Worm (Caenorhabditis elegans): Measurements from ENCODE around the gene ZK945.6.

Gene ZK945.6

ce11 chrII:10073986-10074385 is 32.8 kb downstream of the ZK945.6 start:
- no peak for TF ChIP-seq gmeb-2 (tag; optimal IDR thresholded peaks at IDR 0.05)
- TF ChIP-seq ceh-14 (tag; optimal IDR thresholded peaks at IDR 0.05): no peak
- TF ChIP-seq ceh-48 (tag; optimal IDR thresholded peaks at IDR 0.05): no peak
- TF ChIP-seq ceh-2 (tag; optimal IDR thresholded peaks at IDR 0.05): no peak
- no peak for TF ChIP-seq Y22D7AL.16 (tag; optimal IDR thresholded peaks at IDR 0.05)
- no peak for TF ChIP-seq sdc-2 (tag; optimal IDR thresholded peaks at IDR 0.05)
- TF ChIP-seq sox-2 (GFP tag; IDR thresholded peaks at IDR 0.05): no peak
- TF ChIP-seq unc-42 (tag; optimal IDR thresholded peaks at IDR 0.05): no peak
- no peak for TF ChIP-seq dve-1 (tag; optimal IDR thresholded peaks at IDR 0.05)
- no peak for TF ChIP-seq mec-3 (tag; optimal IDR thresholded peaks at IDR 0.05; ENCODE audit: borderline replicate concordance)
- TF ChIP-seq ceh-45 (GFP tag; IDR thresholded peaks at IDR 0.05): no peak
- no peak for TF ChIP-seq pax-1 (tag; optimal IDR thresholded peaks at IDR 0.05)

ce11 chrII:10067817-10068216 is 39.0 kb downstream of the ZK945.6 start, which contains the start of gene die-1:
Gene die-1, minus strand, starts transcription at chrII:10067917.
- no peak for TF ChIP-seq Y22D7AL.16 (tag; optimal IDR thresholded peaks at IDR 0.05)
- no peak for TF ChIP-seq pros-1 (tag; optimal IDR thresholded peaks at IDR 0.05)
- TF ChIP-seq ceh-30 (tag; optimal IDR thresholded peaks at IDR 0.05): no peak
- no peak for TF ChIP-seq hlh-6 (tag; optimal IDR thresholded peaks at IDR 0.05)
- no peak for TF ChIP-seq ttx-3 (tag; optimal IDR thresholded peaks at IDR 0.05)
- no peak for TF ChIP-seq ahr-1 (tag; optimal IDR thresholded peaks at IDR 0.05)
- no peak for TF ChIP-seq tbx-2 (tag; optimal IDR thresholded peaks at IDR 0.05)
- no peak for TF ChIP-seq zip-5 (tag; optimal IDR thresholded peaks at IDR 0.05)
- no peak for TF ChIP-seq K02D7.2 (tag; optimal IDR thresholded peaks at IDR 0.05)
- no peak for TF ChIP-seq nhr-232 (tag; optimal IDR thresholded peaks at IDR 0.05)
- TF ChIP-seq mec-3 (tag; optimal IDR thresholded peaks at IDR 0.05; ENCODE audit: borderline replicate concordance): no peak
- no peak for TF ChIP-seq K09A11.1 (tag; optimal IDR thresholded peaks at IDR 0.05; ENCODE audit: insufficient read depth)

DNA sequence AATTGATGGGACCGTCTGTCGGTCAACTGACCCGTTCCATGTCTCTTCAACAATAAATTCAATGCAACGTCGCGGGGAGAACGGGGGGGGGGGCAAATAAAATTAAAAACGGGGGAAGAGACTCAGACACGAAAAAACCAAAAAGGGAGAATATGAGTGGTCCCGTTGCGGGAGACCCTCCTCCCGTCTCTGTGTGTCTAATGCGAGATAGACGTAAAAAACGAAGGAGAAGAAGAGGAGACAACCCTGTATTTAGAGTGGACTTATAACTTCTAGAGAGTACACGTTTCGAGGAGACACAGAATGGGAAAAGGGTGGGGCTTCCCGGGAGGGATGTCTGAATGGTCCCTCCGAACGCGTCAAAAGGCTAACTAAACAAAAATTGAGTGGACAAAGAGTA is 41.3 kb downstream of the ZK945.6 start:
- TF ChIP-seq tbx-2 (tag; optimal IDR thresholded peaks at IDR 0.05) (peak; percentile 4), nfya-1 (tag; optimal IDR thresholded peaks at IDR 0.05) (peak; percentile 11), hlh-8 (tag; optimal IDR thresholded peaks at IDR 0.05) (no peak), ceh-6 (GFP tag; optimal IDR thresholded peaks at IDR 0.05) (peak; percentile 42)

- TF ChIP-seq ceh-18 (tag; optimal IDR thresholded peaks at IDR 0.05): no peak
- peak; percentile 85 for TF ChIP-seq unc-42 (tag; optimal IDR thresholded peaks at IDR 0.05)
These were observed 46.3 kb downstream of the ZK945.6 start, which contains the start of gene stg-1 for ce11 chrII:10060508-10060907. Gene stg-1, minus strand, starts transcription at chrII:10060660.

- TF ChIP-seq elt-2 (tag; optimal IDR thresholded peaks at IDR 0.05): no peak
- no peak for TF ChIP-seq ceh-34 (tag; optimal IDR thresholded peaks at IDR 0.05)
- no peak for TF ChIP-seq hlh-13 (GFP tag; optimal IDR thresholded peaks at IDR 0.05)
These were observed 50.2 kb downstream of the ZK945.6 start, which contains the start of gene C18D1.2 for ce11 chrII:10056545-10057038. Gene C18D1.2, plus strand, starts transcription at chrII:10056988.
